Worm (Caenorhabditis elegans) whole organism, L2 larva: Measurements from ENCODE around the gene sto-3.

Experiments
- alr-1 ChIP-seq: fragments of 150-350 bp; optimal IDR thresholded peaks from 2 replicates; lab custom pipeline; 2014; ENCODE audit warnings: missing biosample characterization, missing genetic modification characterization
- ama-1 ChIP-seq: fragments of 150-350 bp; optimal IDR thresholded peaks from 2 replicates; lab custom pipeline; 2018; ENCODE audit warnings: inconsistent platforms
- egl-27 ChIP-seq: sonication (generic microtip); optimal IDR thresholded peaks from 3 replicates; lab custom pipeline; 2017; ENCODE audit warnings: missing biosample characterization, missing genetic modification reagents, missing genetic modification characterization
- nhr-10 ChIP-seq: sonication (generic microtip); optimal IDR thresholded peaks from 2 replicates; lab custom pipeline; 2017; ENCODE audit warnings: missing biosample characterization, missing genetic modification characterization
- nhr-237 ChIP-seq: fragments of 150-350 bp; optimal IDR thresholded peaks from 2 replicates; lab custom pipeline; 2014; ENCODE audit warnings: missing biosample characterization, missing genetic modification characterization
- nhr-77 ChIP-seq: fragments of 150-350 bp; optimal IDR thresholded peaks from 2 replicates; lab custom pipeline; 2014; ENCODE audit warnings: missing biosample characterization, missing genetic modification characterization
- snpc-4 ChIP-seq: fragments of 150-350 bp; optimal IDR thresholded peaks from 2 replicates; lab custom pipeline; 2014; ENCODE audit warnings: missing biosample characterization, missing genetic modification characterization
- unc-39 ChIP-seq: fragments of 150-350 bp; optimal IDR thresholded peaks from 2 replicates; lab custom pipeline; 2014; ENCODE audit warnings: missing biosample characterization, missing genetic modification characterization
- zag-1 ChIP-seq: fragments of 150-350 bp; optimal IDR thresholded peaks from 2 replicates; lab custom pipeline; 2014; ENCODE audit warnings: missing biosample characterization, missing genetic modification characterization
- ztf-4 ChIP-seq: fragments of 150-350 bp; optimal IDR thresholded peaks from 2 replicates; lab custom pipeline; 2014; ENCODE audit warnings: missing biosample characterization, missing genetic modification characterization

ce11 chrX:11662557-11662956, 40.7 kb upstream of the sto-3 start:
- TF ChIP-seq nhr-237 (tag; lab: Kevin White, UChicago) (no peak), snpc-4 (tag; lab: Kevin White, UChicago) (no peak), nhr-10 (tag; lab: Kevin White, UChicago) (no peak), unc-39 (tag; lab: Kevin White, UChicago) (no peak), alr-1 (no peak), egl-27 (tag; lab: Kevin White, UChicago) (no peak), ama-1 (lab: Kevin White, UChicago) (no peak), zag-1 (tag; lab: Kevin White, UChicago) (no peak), ztf-4 (tag; lab: Kevin White, UChicago) (no peak), nhr-77 (tag; lab: Kevin White, UChicago) (no peak)
